Worm (Caenorhabditis elegans) whole organism, L4/young adult: ENCODE measurements around the gene B0222.15.

Experiments
- W03F9.2 ChIP-seq: fragments of 150-350 bp; optimal IDR thresholded peaks from 2 replicates; lab custom pipeline; 2014; ENCODE audit warnings: missing biosample characterization, missing genetic modification characterization
- dao-5 ChIP-seq: sonication (generic microtip); optimal IDR thresholded peaks from 2 replicates; lab custom pipeline; 2016; ENCODE audit warnings: missing genotype, missing genetic modification characterization, moderate library complexity, missing compliant biosample characterization
- him-1 ChIP-seq: sonication (generic microtip); optimal IDR thresholded peaks from 2 replicates; lab custom pipeline; 2016; ENCODE audit warnings: missing genotype, missing genetic modification reagents, missing genetic modification characterization, missing compliant biosample characterization

DNA sequence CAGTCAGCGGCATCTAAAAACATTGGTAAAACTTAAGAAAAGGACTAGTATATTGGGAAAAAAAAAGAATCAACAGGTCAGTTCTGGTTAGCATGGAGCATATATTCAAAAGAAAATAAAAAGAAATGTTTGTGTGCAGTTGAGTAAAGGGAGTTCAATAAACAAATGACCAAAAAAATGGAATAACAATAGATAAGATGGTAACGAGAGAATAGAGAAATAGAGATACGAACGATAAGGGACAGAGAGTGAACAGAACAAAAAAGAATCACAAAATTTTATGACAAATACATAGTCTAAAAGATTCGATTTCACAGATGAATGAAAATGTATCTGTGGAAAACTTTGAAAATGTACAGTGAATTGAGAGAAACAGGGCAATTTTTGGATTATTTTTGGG lies 16.4 kb upstream of the B0222.15 start, which contains the start of gene gad-3:
- TF ChIP-seq him-1 (tag; lab: Kevin White, UChicago) (no peak), W03F9.2 (tag; lab: Kevin White, UChicago) (no peak), dao-5 (tag; lab: Kevin White, UChicago) (no peak)
